Fruit fly (Drosophila melanogaster) whole organism, embryonic: Measurements from ENCODE around the gene sxe2.

Experiments used
- CG33557 ChIP-seq: fragments of 200-800 bp; sonication (Bioruptor generic); optimal IDR thresholded peaks from 2 replicates; lab custom pipeline; 2019; ENCODE audit warnings: missing biosample characterization, mild to moderate bottlenecking, missing genetic modification characterization, moderate library complexity
- CG6683 ChIP-seq: fragments of 200-800 bp; sonication (Bioruptor generic); optimal IDR thresholded peaks from 2 replicates; lab custom pipeline; 2017; ENCODE audit warnings: missing biosample characterization, mild to moderate bottlenecking, missing genetic modification characterization, missing genetic modification reagents
- Poxn ChIP-seq: fragments of 200-800 bp; sonication (Bioruptor generic); IDR thresholded peaks from 2 replicates; pipeline ENCODE4 v1.3.6; 2022; ENCODE audit warnings: missing biosample characterization, missing genetic modification characterization
- Scr ChIP-seq: fragments of 200-800 bp; sonication (Bioruptor generic); IDR thresholded peaks from 2 replicates; pipeline ENCODE4 v1.3.6; 2022; ENCODE audit warnings: missing biosample characterization, missing genetic modification characterization; ENCODE audit not compliant: partially characterized antibody
- exex ChIP-seq: fragments of 200-800 bp; sonication (Bioruptor generic); optimal IDR thresholded peaks from 4 replicates; lab custom pipeline; 2018; ENCODE audit warnings: missing biosample characterization, mild to moderate bottlenecking, missing genetic modification characterization, moderate library complexity
- jing ChIP-seq: fragments of 200-800 bp; sonication (Bioruptor generic); optimal IDR thresholded peaks from 2 replicates; lab custom pipeline; 2018; ENCODE audit warnings: missing biosample characterization, mild to moderate bottlenecking, missing genetic modification characterization
- pum ChIP-seq: fragments of 200-800 bp; sonication (Bioruptor generic); optimal IDR thresholded peaks from 2 replicates; lab custom pipeline; 2016; ENCODE audit warnings: missing biosample characterization, missing genetic modification characterization

dm6 chr3R:16135616-16136015 is 51.9 kb downstream of the sxe2 start:
- TF ChIP-seq jing (GFP tag; lab: Kevin White, UChicago) (no peak), CG6683 (GFP tag; lab: Kevin White, UChicago) (no peak), exex (tag; lab: Kevin White, UChicago) (no peak), Scr (GFP tag; lab: Robert Waterston, UW) (no peak), CG33557 (GFP tag; lab: Kevin White, UChicago) (no peak), pum (GFP tag; lab: Kevin White, UChicago) (no peak), Poxn (no peak)
